Fruit fly (Drosophila melanogaster): Measurements from ENCODE around the gene ash2.

ash2 gene

dm6 chr3R:24625517-24625925 lies 24.4 kb upstream of the ash2 start, which contains the start of the genes Syx18 and atl (continued):
- no peak for TF ChIP-seq cad (GFP tag; optimal IDR thresholded peaks at IDR 0.05)
- peak; percentile 64 for TF ChIP-seq Fer1 (GFP tag; optimal IDR thresholded peaks at IDR 0.05)
- no peak for TF ChIP-seq jumu (GFP tag; optimal IDR thresholded peaks at IDR 0.05)
- no peak for TF ChIP-seq Nf-YB (GFP tag; optimal IDR thresholded peaks at IDR 0.05)
- peak; percentile 31 for TF ChIP-seq lab (GFP tag; optimal IDR thresholded peaks at IDR 0.05)
- TF ChIP-seq CG32772 (GFP tag; IDR thresholded peaks at IDR 0.05), result no peak
- peak; percentile 10 to 38 for TF ChIP-seq Pdp1 (GFP tag; optimal IDR thresholded peaks at IDR 0.05)
- TF ChIP-seq CG8089 (GFP tag; optimal IDR thresholded peaks at IDR 0.05), result no peak
- no peak for TF ChIP-seq CG5180 (GFP tag; optimal IDR thresholded peaks at IDR 0.05)
- TF ChIP-seq CG7372 (GFP tag; IDR thresholded peaks at IDR 0.05), result no peak
- no peak for TF ChIP-seq Ptx1 (GFP tag; IDR thresholded peaks at IDR 0.05)
- peak; percentile 34 for TF ChIP-seq nom (GFP tag; optimal IDR thresholded peaks at IDR 0.05)
- TF ChIP-seq CG15269 (tag; optimal IDR thresholded peaks at IDR 0.05), result no peak
- TF ChIP-seq CG4328 (GFP tag; optimal IDR thresholded peaks at IDR 0.05), result no peak
- TF ChIP-seq Lhr (GFP tag; optimal IDR thresholded peaks at IDR 0.05), result peak; percentile 72
- peak; percentile 32 for TF ChIP-seq PHDP (tag; optimal IDR thresholded peaks at IDR 0.05)
- no peak for TF ChIP-seq CG13775 (GFP tag; optimal IDR thresholded peaks at IDR 0.05)
- TF ChIP-seq Max (GFP tag; optimal IDR thresholded peaks at IDR 0.05), result peak; percentile 3
- TF ChIP-seq Bgb (GFP tag; IDR thresholded peaks at IDR 0.05; ENCODE audit: partially characterized antibody), result peak; percentile 32; the same call in 1 of the 2 replicates
- TF ChIP-seq CG10321 (GFP tag; IDR thresholded peaks at IDR 0.05), result no peak
- peak in 1 of 2 experiments; percentile 19 for TF ChIP-seq Eip74EF (GFP tag; optimal IDR thresholded peaks at IDR 0.05)
- no peak for TF ChIP-seq danr (GFP tag; IDR thresholded peaks at IDR 0.05)
- peak; percentile 43 for TF ChIP-seq CrebB (tag; optimal IDR thresholded peaks at IDR 0.05)
- TF ChIP-seq CG8478 (optimal IDR thresholded peaks at IDR 0.05), result peak; percentile 38
- no peak for TF ChIP-seq sr (GFP tag; IDR thresholded peaks at IDR 0.05)
- peak; percentile 61 for TF ChIP-seq Jarid2 (GFP tag; optimal IDR thresholded peaks at IDR 0.05)
- peak; percentile 28 for TF ChIP-seq CG2120 (GFP tag; optimal IDR thresholded peaks at IDR 0.05)
- TF ChIP-seq CG11723 (GFP tag; optimal IDR thresholded peaks at IDR 0.05), result no peak
- TF ChIP-seq btn (GFP tag; optimal IDR thresholded peaks at IDR 0.05), result no peak
- no peak for TF ChIP-seq Bteb2 (GFP tag; optimal IDR thresholded peaks at IDR 0.05)
- TF ChIP-seq CG6765 (GFP tag; optimal IDR thresholded peaks at IDR 0.05), result no peak
- TF ChIP-seq CG10979 (tag; optimal IDR thresholded peaks at IDR 0.05), result no peak
- TF ChIP-seq CG12942 (GFP tag; optimal IDR thresholded peaks at IDR 0.05), result no peak
- TF ChIP-seq CG6272 (GFP tag; IDR thresholded peaks at IDR 0.05), result no peak
- peak; percentile 59; the same call in 1 of the 3 replicates for TF ChIP-seq mld (GFP tag; IDR thresholded peaks at IDR 0.05; ENCODE audit: partially characterized antibody)
- TF ChIP-seq CG8388 (GFP tag; optimal IDR thresholded peaks at IDR 0.05), result no peak
- no peak for TF ChIP-seq ac (GFP tag; optimal IDR thresholded peaks at IDR 0.05)
- TF ChIP-seq CG15011 (GFP tag; optimal IDR thresholded peaks at IDR 0.05), result no peak
- TF ChIP-seq Hmr (GFP tag; optimal IDR thresholded peaks at IDR 0.05), result peak; percentile 75
- no peak for TF ChIP-seq CG4820 (GFP tag; optimal IDR thresholded peaks at IDR 0.05)
- no peak for TF ChIP-seq Usf (GFP tag; optimal IDR thresholded peaks at IDR 0.05)
- TF ChIP-seq fd3F (GFP tag; optimal IDR thresholded peaks at IDR 0.05), result no peak
- peak; percentile 58 for TF ChIP-seq zen (tag; optimal IDR thresholded peaks at IDR 0.05)
- no peak for TF ChIP-seq CG13424 (tag; optimal IDR thresholded peaks at IDR 0.05)
- peak; percentile 1 for TF ChIP-seq CG11398 (GFP tag; optimal IDR thresholded peaks at IDR 0.05)
- TF ChIP-seq exex (tag; optimal IDR thresholded peaks at IDR 0.05), result no peak
- peak; percentile 100 for TF ChIP-seq CG9797 (GFP tag; optimal IDR thresholded peaks at IDR 0.05)
- no peak for TF ChIP-seq tna (GFP tag; IDR thresholded peaks at IDR 0.05; ENCODE audit: partially characterized antibody)
- no peak for TF ChIP-seq dimm (GFP tag; IDR thresholded peaks at IDR 0.05)
- TF ChIP-seq hbn (GFP tag; IDR thresholded peaks at IDR 0.05; ENCODE audit: partially characterized antibody), result peak; percentile 36; the same call in 1 of the 2 replicates
